Fruit fly (Drosophila melanogaster): ENCODE data around the gene comt.

Gene comt

DNA sequence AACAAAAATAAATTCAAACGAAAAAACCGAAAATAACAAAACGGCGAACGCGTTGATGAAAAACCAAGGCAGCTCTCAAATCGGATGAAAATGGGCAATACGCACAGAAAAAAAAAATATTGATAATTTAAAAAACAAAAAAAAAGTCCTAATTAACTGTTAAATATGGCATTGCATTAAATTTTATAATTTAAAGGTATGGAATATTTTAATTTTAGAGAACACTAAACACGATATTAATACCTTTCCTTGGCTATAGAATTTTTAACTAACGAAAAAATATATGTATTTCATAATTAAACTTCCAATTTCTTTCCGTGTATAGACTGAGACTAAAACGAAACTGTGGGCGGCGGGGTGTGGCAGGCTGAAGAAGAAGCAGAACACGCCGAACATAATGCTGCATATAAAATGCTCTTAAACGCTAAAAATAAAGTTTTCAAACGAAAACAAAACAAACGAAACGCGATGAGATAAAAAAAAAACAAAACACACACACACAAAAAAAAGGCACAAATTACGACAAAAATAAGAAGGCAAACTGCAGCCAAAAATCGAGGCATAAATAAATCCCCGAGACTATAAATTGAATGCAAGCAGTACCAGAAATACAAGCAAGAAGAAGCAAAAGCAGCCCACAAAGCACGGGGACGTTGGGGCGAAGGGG lies 15.7 kb downstream of the comt start (continued):
- TF ChIP-seq stc (GFP tag; IDR thresholded peaks at IDR 0.05): peak; percentile 51
- peak; percentile 81 for TF ChIP-seq phol (tag; optimal IDR thresholded peaks at IDR 0.05)
- TF ChIP-seq PHDP (tag; optimal IDR thresholded peaks at IDR 0.05): peak; percentile 70
- peak; percentile 60 for TF ChIP-seq Nf-YC (tag; optimal IDR thresholded peaks at IDR 0.05)
- peak; percentile 45 for TF ChIP-seq CG5180 (GFP tag; optimal IDR thresholded peaks at IDR 0.05)
- peak; percentile 49 for TF ChIP-seq Asciz (GFP tag; optimal IDR thresholded peaks at IDR 0.05)
- TF ChIP-seq CG1832 (GFP tag; optimal IDR thresholded peaks at IDR 0.05): no peak
- no peak for TF ChIP-seq CG18011 (GFP tag; optimal IDR thresholded peaks at IDR 0.05)
- TF ChIP-seq CG7556 (GFP tag; optimal IDR thresholded peaks at IDR 0.05): peak; percentile 63
- TF ChIP-seq HLH3B (GFP tag; IDR thresholded peaks at IDR 0.05): peak; percentile 42; the same call in 1 of the 2 replicates
- TF ChIP-seq CG12391 (tag; optimal IDR thresholded peaks at IDR 0.05): peak; percentile 76
- 0 out of 2 replicates have a peak, but pooled peaks have one; percentile 18 for TF ChIP-seq CG10366 (GFP tag; IDR thresholded peaks at IDR 0.05)
- peak; percentile 5 for TF ChIP-seq cato (GFP tag; optimal IDR thresholded peaks at IDR 0.05; ENCODE audit: borderline replicate concordance)
- no peak for TF ChIP-seq eyg (GFP tag; optimal IDR thresholded peaks at IDR 0.05)
- TF ChIP-seq ken (GFP tag; IDR thresholded peaks at IDR 0.05): no peak
- no peak for TF ChIP-seq mld (GFP tag; IDR thresholded peaks at IDR 0.05; ENCODE audit: partially characterized antibody)
- no peak for TF ChIP-seq CG30020 (tag; optimal IDR thresholded peaks at IDR 0.05)
- TF ChIP-seq croc (GFP tag; conservative IDR thresholded peaks at IDR 0.05): peak; percentile 33; the same call in 1 of the 3 replicates
- peak; percentile 42 for TF ChIP-seq sug (tag; optimal IDR thresholded peaks at IDR 0.05)
- TF ChIP-seq C15 (GFP tag; IDR thresholded peaks at IDR 0.05): no peak
- TF ChIP-seq CG11247 (GFP tag; IDR thresholded peaks at IDR 0.05): no peak
- TF ChIP-seq Deaf1 (tag; optimal IDR thresholded peaks at IDR 0.05): peak; percentile 50
- peak; percentile 53 for TF ChIP-seq CG3281 (GFP tag; optimal IDR thresholded peaks at IDR 0.05)
- peak; percentile 79 for TF ChIP-seq dmrt99B (tag; optimal IDR thresholded peaks at IDR 0.05)
- TF ChIP-seq CG13894 (tag; optimal IDR thresholded peaks at IDR 0.05): no peak
- peak; percentile 81 for TF ChIP-seq CG13424 (tag; optimal IDR thresholded peaks at IDR 0.05)
- TF ChIP-seq Dad (GFP tag; optimal IDR thresholded peaks at IDR 0.05): no peak
- peak; percentile 62 for TF ChIP-seq Dek (tag; optimal IDR thresholded peaks at IDR 0.05)
- TF ChIP-seq CG10979 (tag; optimal IDR thresholded peaks at IDR 0.05): peak; percentile 82
- TF ChIP-seq CG17359 (tag; optimal IDR thresholded peaks at IDR 0.05): peak; percentile 60
- TF ChIP-seq zf30C (GFP tag; optimal IDR thresholded peaks at IDR 0.05): peak; percentile 2
- TF ChIP-seq CG13296 (GFP tag; optimal IDR thresholded peaks at IDR 0.05): peak; percentile 50
- TF ChIP-seq lab (GFP tag; optimal IDR thresholded peaks at IDR 0.05): peak; percentile 45
- TF ChIP-seq toy (GFP tag; IDR thresholded peaks at IDR 0.05): peak; percentile 52; the same call in 1 of the 2 replicates
- TF ChIP-seq Mad (GFP tag; optimal IDR thresholded peaks at IDR 0.05): no peak
- peak; percentile 7 for TF ChIP-seq scrt (GFP tag; optimal IDR thresholded peaks at IDR 0.05)
- peak; percentile 57 for TF ChIP-seq sisA (GFP tag; IDR thresholded peaks at IDR 0.05)
- no peak for TF ChIP-seq abd-A (tag; optimal IDR thresholded peaks at IDR 0.05)
- peak; percentile 41 for TF ChIP-seq az2 (GFP tag; optimal IDR thresholded peaks at IDR 0.05)
- TF ChIP-seq ewg (GFP tag; optimal IDR thresholded peaks at IDR 0.05): peak; percentile 7
- TF ChIP-seq hkb (optimal IDR thresholded peaks at IDR 0.05): no peak
- TF ChIP-seq hkb (GFP tag; IDR thresholded peaks at IDR 0.05): 0 out of 2 replicates have a peak, but pooled peaks have one; percentile 27
- peak; percentile 68 for TF ChIP-seq CG32532 (GFP tag; IDR thresholded peaks at IDR 0.05)
- peak; percentile 59 for TF ChIP-seq Spps (tag; optimal IDR thresholded peaks at IDR 0.05)
- peak; percentile 47 for TF ChIP-seq Fer1 (GFP tag; optimal IDR thresholded peaks at IDR 0.05)
- peak; percentile 49 for TF ChIP-seq CG1602 (GFP tag; optimal IDR thresholded peaks at IDR 0.05)
- TF ChIP-seq gfzf (GFP tag; optimal IDR thresholded peaks at IDR 0.05): no peak
- peak; percentile 49 for TF ChIP-seq CG12659 (GFP tag; optimal IDR thresholded peaks at IDR 0.05)
